Worm (Caenorhabditis elegans): ENCODE data around the gene Y38H6C.16.

- TF ChIP-seq nhr-11 (tag; optimal IDR thresholded peaks at IDR 0.05): no peak
- TF ChIP-seq F13H6.1 (tag; optimal IDR thresholded peaks at IDR 0.05): no peak
- no peak for TF ChIP-seq unc-62 (GFP tag; optimal IDR thresholded peaks at IDR 0.05)
- TF ChIP-seq lin-39 (tag; optimal IDR thresholded peaks at IDR 0.05): no peak
- TF ChIP-seq snpc-4 (tag; optimal IDR thresholded peaks at IDR 0.05): no peak
- TF ChIP-seq elt-1 (tag; optimal IDR thresholded peaks at IDR 0.05): no peak
Measured at ce11 chrV:20544610-20545009, 5.5 kb upstream of the Y38H6C.16 start.

Measured in whole organism, L2 larva.